Fruit fly (Drosophila melanogaster): ENCODE data around the gene MetRS-m.

Gene MetRS-m

dm6 chr3R:14262087-14262486 lies 2.3 kb upstream of the MetRS-m start, which contains the start of the genes CG14839 and CG14841:
CG14839 (plus strand) TSS chr3R:14262387.
CG14841 (minus strand) TSS chr3R:14262418.
- TF ChIP-seq CG8478 (optimal IDR thresholded peaks at IDR 0.05): no peak
- no peak for TF ChIP-seq CTCF (optimal IDR thresholded peaks at IDR 0.05)

- TF ChIP-seq CTCF (optimal IDR thresholded peaks at IDR 0.05) (no peak), CG8478 (optimal IDR thresholded peaks at IDR 0.05) (no peak)
These were observed 1.3 kb upstream of the MetRS-m start, which contains the start of gene CG14840 for dm6 chr3R:14261113-14261512. CG14840 (minus strand) TSS chr3R:14261213.

- TF ChIP-seq CG8478 (optimal IDR thresholded peaks at IDR 0.05) (no peak), CTCF (optimal IDR thresholded peaks at IDR 0.05) (no peak)
These were observed 4.0 kb downstream of the MetRS-m start, which contains the start of gene CG43179 for dm6 chr3R:14255808-14256207. CG43179 (plus strand) TSS chr3R:14256108.

dm6 chr3R:14245371-14245770 lies 14.4 kb downstream of the MetRS-m start, which contains the start of gene CG9616:
CG9616 (minus strand) TSS chr3R:14245471.
- TF ChIP-seq CG8478 (optimal IDR thresholded peaks at IDR 0.05): no peak
- TF ChIP-seq CTCF (optimal IDR thresholded peaks at IDR 0.05): no peak

- TF ChIP-seq CTCF (optimal IDR thresholded peaks at IDR 0.05): no peak
- no peak for TF ChIP-seq CG8478 (optimal IDR thresholded peaks at IDR 0.05)
These were observed 15.2 kb downstream of the MetRS-m start, which contains the start of gene CG43291 for dm6 chr3R:14244577-14244976. CG43291 (minus strand) TSS chr3R:14244677.

dm6 chr3R:14229045-14229444 lies 30.7 kb downstream of the MetRS-m start, which contains the start of gene CG9624:
CG9624 (minus strand) TSS chr3R:14229145.
- TF ChIP-seq CG8478 (optimal IDR thresholded peaks at IDR 0.05) (no peak), CTCF (optimal IDR thresholded peaks at IDR 0.05) (no peak)

dm6 chr3R:14226662-14227061 lies 33.1 kb downstream of the MetRS-m start, which contains the start of gene CG9631:
CG9631 (minus strand) TSS chr3R:14226762.
- TF ChIP-seq CG8478 (optimal IDR thresholded peaks at IDR 0.05) (no peak), CTCF (optimal IDR thresholded peaks at IDR 0.05) (no peak)

- no peak for TF ChIP-seq CG8478 (optimal IDR thresholded peaks at IDR 0.05)
- no peak for TF ChIP-seq CTCF (optimal IDR thresholded peaks at IDR 0.05)
These were observed 35.7 kb downstream of the MetRS-m start, which contains the start of gene Sp212 for dm6 chr3R:14224105-14224574. Sp212 (minus strand) TSS chr3R:14224155.

dm6 chr3R:14221484-14221883 lies 38.3 kb downstream of the MetRS-m start, which contains the start of gene CG33109:
CG33109 (minus strand) TSS chr3R:14221584.
- TF ChIP-seq CG8478 (optimal IDR thresholded peaks at IDR 0.05) (no peak), CTCF (optimal IDR thresholded peaks at IDR 0.05) (no peak)

dm6 chr3R:14220105-14220504 lies 39.7 kb downstream of the MetRS-m start, which contains the start of gene CG31326:
CG31326 (minus strand) TSS chr3R:14220205.
- no peak for TF ChIP-seq CG8478 (optimal IDR thresholded peaks at IDR 0.05)
- TF ChIP-seq CTCF (optimal IDR thresholded peaks at IDR 0.05): no peak

- no peak for TF ChIP-seq CG8478 (optimal IDR thresholded peaks at IDR 0.05)
- no peak for TF ChIP-seq CTCF (optimal IDR thresholded peaks at IDR 0.05)
These were observed 42.0 kb downstream of the MetRS-m start, which contains the start of gene CG9649 for dm6 chr3R:14217839-14218238. CG9649 (minus strand) TSS chr3R:14217882.

- TF ChIP-seq CTCF (optimal IDR thresholded peaks at IDR 0.05) (no peak), CG8478 (optimal IDR thresholded peaks at IDR 0.05) (no peak)
These were observed 45.0 kb downstream of the MetRS-m start, which contains the start of gene Dop1R1 for dm6 chr3R:14214776-14215175. Dop1R1 (minus strand) TSS chr3R:14214810.
